Worm (Caenorhabditis elegans): ENCODE data around the gene rsu-1.

DNA sequence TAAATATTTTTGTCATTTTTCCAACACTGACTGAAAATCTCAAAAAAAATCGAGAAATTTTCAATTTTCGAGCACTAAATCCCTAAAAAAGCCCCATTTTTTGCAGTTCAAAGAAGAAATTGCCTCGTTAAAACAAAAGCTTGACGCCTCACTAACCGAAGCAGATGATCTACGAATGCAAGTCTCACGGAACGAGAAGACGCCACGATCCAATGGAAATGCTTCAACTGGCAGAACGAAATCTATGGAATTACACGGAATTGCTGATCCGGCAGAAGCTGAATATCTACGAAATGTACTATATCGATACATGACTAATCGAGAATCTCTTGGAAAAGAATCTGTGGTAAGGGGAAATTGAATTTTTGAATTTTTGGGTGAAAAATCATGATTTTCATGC, 47.9 kb upstream of the rsu-1 start:
- no peak for TF ChIP-seq egl-27 (tag; optimal IDR thresholded peaks at IDR 0.05)
- no peak for TF ChIP-seq unc-62 (GFP tag; optimal IDR thresholded peaks at IDR 0.05)
- TF ChIP-seq jun-1 (tag; optimal IDR thresholded peaks at IDR 0.05): no peak
- no peak for TF ChIP-seq pqm-1 (tag; optimal IDR thresholded peaks at IDR 0.05)
- no peak for TF ChIP-seq daf-12 (tag; optimal IDR thresholded peaks at IDR 0.05)
- no peak for TF ChIP-seq unc-39 (tag; optimal IDR thresholded peaks at IDR 0.05)
- no peak for TF ChIP-seq mdl-1 (tag; optimal IDR thresholded peaks at IDR 0.05)
- no peak for TF ChIP-seq ceh-82 (tag; optimal IDR thresholded peaks at IDR 0.05)
- no peak for TF ChIP-seq elt-3 (tag; optimal IDR thresholded peaks at IDR 0.05)
- TF ChIP-seq lin-15B (tag; optimal IDR thresholded peaks at IDR 0.05): no peak
- TF ChIP-seq ama-1 (optimal IDR thresholded peaks at IDR 0.05): no peak
- no peak for TF ChIP-seq nhr-237 (tag; optimal IDR thresholded peaks at IDR 0.05)
- TF ChIP-seq fkh-10 (GFP tag; optimal IDR thresholded peaks at IDR 0.05): no peak
